Worm (Caenorhabditis elegans): ENCODE measurements around the gene dnj-18.

DNA sequence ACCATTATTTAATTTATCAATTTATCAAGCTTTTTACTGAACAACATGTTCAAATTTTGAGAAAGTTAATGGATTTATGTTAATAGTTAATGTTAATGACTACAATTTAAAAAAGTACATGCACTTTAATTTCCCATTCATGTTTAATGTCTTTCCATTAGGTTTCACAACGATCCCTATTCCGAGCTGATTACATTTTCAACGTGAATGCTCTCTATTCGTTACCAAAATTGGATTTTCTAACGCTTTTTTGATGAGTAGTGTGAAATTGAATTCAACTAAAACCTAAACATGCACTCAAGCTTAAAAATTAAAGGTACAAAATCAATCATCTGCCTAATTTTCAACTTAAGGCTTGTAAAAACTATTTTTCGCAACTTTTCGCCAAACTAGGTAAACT, 40.5 kb upstream of the dnj-18 start:
- TF ChIP-seq ztf-11 (tag; optimal IDR thresholded peaks at IDR 0.05) (no peak), nhr-76 (tag; optimal IDR thresholded peaks at IDR 0.05) (no peak), nhr-77 (tag; optimal IDR thresholded peaks at IDR 0.05) (no peak), nhr-237 (tag; optimal IDR thresholded peaks at IDR 0.05) (no peak), aha-1 (tag; optimal IDR thresholded peaks at IDR 0.05) (no peak), snpc-4 (tag; optimal IDR thresholded peaks at IDR 0.05) (no peak), ama-1 (optimal IDR thresholded peaks at IDR 0.05) (no peak), ceh-8 (GFP tag; optimal IDR thresholded peaks at IDR 0.05) (no peak), tbx-2 (tag; optimal IDR thresholded peaks at IDR 0.05) (no peak), rnt-1 (tag; optimal IDR thresholded peaks at IDR 0.05) (no peak), pag-3 (tag; optimal IDR thresholded peaks at IDR 0.05; ENCODE audit: borderline replicate concordance, insufficient read depth) (no peak), fos-1 (tag; optimal IDR thresholded peaks at IDR 0.05) (no peak), blmp-1 (tag; optimal IDR thresholded peaks at IDR 0.05) (no peak), elt-2 (tag; optimal IDR thresholded peaks at IDR 0.05) (no peak)
